Worm (Caenorhabditis elegans) whole organism, L4 larva: ENCODE results near the gene C25H3.1.

Source experiments
- F10B5.3 ChIP-seq: sonication (generic microtip); optimal IDR thresholded peaks from 2 replicates; lab custom pipeline; 2016; ENCODE audit warnings: mild to moderate bottlenecking, missing genetic modification characterization, missing compliant biosample characterization
- F26F4.8 ChIP-seq: fragments of 200-800 bp; sonication (Bioruptor generic); conservative IDR thresholded peaks from 2 replicates; pipeline ENCODE4 v1.3.6; 2022; ENCODE audit warnings: missing genetic modification characterization, missing compliant biosample characterization
- R02D3.7 ChIP-seq: fragments of 150-350 bp; sonication (generic microtip); optimal IDR thresholded peaks from 3 replicates; lab custom pipeline; 2014; ENCODE audit warnings: missing biosample characterization, missing genetic modification characterization
- T26A8.4 ChIP-seq: fragments of 200-800 bp; sonication (Bioruptor generic); IDR thresholded peaks from 2 replicates; pipeline ENCODE4 v1.3.6; 2022; ENCODE audit warnings: missing genetic modification characterization, missing compliant biosample characterization
- Y105C5A.15 ChIP-seq: fragments of 200-800 bp; sonication (Bioruptor generic); IDR thresholded peaks from 2 replicates; pipeline ENCODE4 v1.3.6; 2022; ENCODE audit warnings: missing genetic modification characterization, missing compliant biosample characterization
- ZK337.2 ChIP-seq: fragments of 200-800 bp; sonication (Bioruptor generic); IDR thresholded peaks from 2 replicates; pipeline ENCODE4 v1.3.6; 2022; ENCODE audit warnings: missing genetic modification reagents, missing genetic modification characterization, missing compliant biosample characterization
- ZK546.5 ChIP-seq, 2 experiments: sonication (generic microtip); optimal IDR thresholded peaks; 2 replicates each; lab custom pipeline; 2017; ENCODE audit warnings: missing biosample characterization in 2 of 2, missing genetic modification characterization in 2 of 2
- aly-2 ChIP-seq: sonication (generic microtip); optimal IDR thresholded peaks from 2 replicates; lab custom pipeline; 2018; ENCODE audit warnings: missing biosample characterization, missing genetic modification characterization
- attf-4 ChIP-seq: sonication (generic microtip); optimal IDR thresholded peaks from 3 replicates; lab custom pipeline; 2017; ENCODE audit warnings: missing biosample characterization, missing genetic modification characterization
- ceh-20 ChIP-seq: fragments of 200-800 bp; sonication (Bioruptor generic); IDR thresholded peaks from 2 replicates; pipeline ENCODE4 v1.3.6; 2022; ENCODE audit warnings: missing genetic modification reagents, missing genetic modification characterization, missing compliant biosample characterization
- ceh-44 ChIP-seq: fragments of 200-800 bp; sonication (Bioruptor generic); IDR thresholded peaks from 2 replicates; pipeline ENCODE4 v1.3.6; 2022; ENCODE audit warnings: missing genetic modification reagents, missing genetic modification characterization, missing compliant biosample characterization
- ceh-62 ChIP-seq: sonication (generic microtip); optimal IDR thresholded peaks from 2 replicates; lab custom pipeline; 2017; ENCODE audit warnings: missing biosample characterization, missing genetic modification characterization
- ceh-82 ChIP-seq: sonication (generic microtip); optimal IDR thresholded peaks from 2 replicates; lab custom pipeline; 2017; ENCODE audit warnings: missing biosample characterization, missing genetic modification characterization
- ces-1 ChIP-seq: fragments of 150-350 bp; sonication (generic microtip); optimal IDR thresholded peaks from 4 replicates; lab custom pipeline; 2014; ENCODE audit warnings: missing biosample characterization, missing genetic modification reagents, missing genetic modification characterization
- daf-16 ChIP-seq, 3 experiments: sonication (generic microtip); optimal IDR thresholded peaks; 2 replicates each; lab custom pipeline; 2016 to 2017; ENCODE audit warnings: missing genetic modification characterization in 3 of 3, missing genetic modification reagents in 3 of 3, mild to moderate bottlenecking in 2 of 3, missing compliant biosample characterization in 2 of 3, missing biosample characterization in 1 of 3, moderate library complexity in 1 of 3
- daf-19 ChIP-seq: fragments of 200-800 bp; sonication (Bioruptor generic); conservative IDR thresholded peaks from 2 replicates; pipeline ENCODE4 v1.3.6; 2022; ENCODE audit warnings: missing genetic modification characterization, missing compliant biosample characterization
- dmd-8 ChIP-seq: fragments of 200-800 bp; sonication (Bioruptor generic); IDR thresholded peaks from 2 replicates; pipeline ENCODE4 v1.3.6; 2022; ENCODE audit warnings: missing genetic modification characterization, missing compliant biosample characterization
- dmd-9 ChIP-seq: fragments of 200-800 bp; sonication (Bioruptor generic); IDR thresholded peaks from 2 replicates; pipeline ENCODE4 v1.3.6; 2022; ENCODE audit warnings: missing genetic modification reagents, missing genetic modification characterization, missing compliant biosample characterization
- duxl-1 ChIP-seq: sonication (generic microtip); optimal IDR thresholded peaks from 2 replicates; lab custom pipeline; 2016; ENCODE audit warnings: mild to moderate bottlenecking, missing genetic modification characterization, moderate library complexity, missing compliant biosample characterization; ENCODE audit not compliant: poor library complexity
- egl-43 ChIP-seq: fragments of 200-800 bp; sonication (Bioruptor generic); IDR thresholded peaks from 2 replicates; pipeline ENCODE4 v1.3.6; 2022; ENCODE audit warnings: missing genetic modification reagents, missing genetic modification characterization, missing compliant biosample characterization
- fos-1 ChIP-seq: fragments of 150-350 bp; optimal IDR thresholded peaks from 2 replicates; lab custom pipeline; 2014; ENCODE audit warnings: missing biosample characterization, missing genetic modification characterization
- gei-8 ChIP-seq: fragments of 200-800 bp; sonication (Bioruptor generic); optimal IDR thresholded peaks from 2 replicates; lab custom pipeline; 2018; ENCODE audit warnings: mild to moderate bottlenecking, missing genetic modification characterization, missing compliant biosample characterization
- hlh-30 ChIP-seq: sonication (generic microtip); optimal IDR thresholded peaks from 2 replicates; lab custom pipeline; 2017; ENCODE audit warnings: antibody characterized with exemption, mild to moderate bottlenecking, missing genetic modification characterization, missing compliant biosample characterization; ENCODE audit not compliant: insufficient read depth
- hmg-1.1 ChIP-seq: fragments of 200-800 bp; sonication (Bioruptor generic); IDR thresholded peaks from 2 replicates; pipeline ENCODE4 v1.3.6; 2022; ENCODE audit warnings: missing genetic modification reagents, missing genetic modification characterization, missing compliant biosample characterization
- jun-1 ChIP-seq: fragments of 150-350 bp; optimal IDR thresholded peaks from 2 replicates; lab custom pipeline; 2014; ENCODE audit warnings: missing biosample characterization, missing genetic modification reagents, missing genetic modification characterization
- lim-7 ChIP-seq: fragments of 200-800 bp; sonication (Bioruptor generic); IDR thresholded peaks from 2 replicates; pipeline ENCODE4 v1.3.6; 2022; ENCODE audit warnings: missing genetic modification characterization, missing compliant biosample characterization
- lin-1 ChIP-seq: fragments of 200-800 bp; sonication (Bioruptor generic); IDR thresholded peaks from 2 replicates; pipeline ENCODE4 v1.3.6; 2022; ENCODE audit warnings: missing genetic modification reagents, missing genetic modification characterization, missing compliant biosample characterization
- lin-13 ChIP-seq: fragments of 150-350 bp; optimal IDR thresholded peaks from 2 replicates; lab custom pipeline; 2014; ENCODE audit warnings: missing biosample characterization, missing genetic modification reagents, missing genetic modification characterization
- lin-15B ChIP-seq: fragments of 150-350 bp; sonication (generic microtip); optimal IDR thresholded peaks from 3 replicates; lab custom pipeline; 2014; ENCODE audit warnings: missing biosample characterization, missing genetic modification characterization
- lir-3 ChIP-seq: sonication (generic microtip); optimal IDR thresholded peaks from 2 replicates; lab custom pipeline; 2016; ENCODE audit warnings: mild to moderate bottlenecking, missing genetic modification characterization, missing compliant biosample characterization
- madf-9 ChIP-seq: fragments of 200-800 bp; sonication (Bioruptor generic); conservative IDR thresholded peaks from 2 replicates; pipeline ENCODE4 v1.3.6; 2022; ENCODE audit warnings: missing genetic modification reagents, missing genetic modification characterization, missing compliant biosample characterization
- mep-1 ChIP-seq: fragments of 150-350 bp; sonication (generic microtip); optimal IDR thresholded peaks from 3 replicates; lab custom pipeline; 2014; ENCODE audit warnings: missing biosample characterization, missing genetic modification characterization
- mes-2 ChIP-seq: sonication (generic microtip); optimal IDR thresholded peaks from 2 replicates; lab custom pipeline; 2016; ENCODE audit warnings: missing genotype, mild to moderate bottlenecking, missing genetic modification characterization, missing compliant biosample characterization; ENCODE audit not compliant: poor library complexity, severe bottlenecking
- mxl-2 ChIP-seq: fragments of 200-800 bp; sonication (Bioruptor generic); conservative IDR thresholded peaks from 2 replicates; pipeline ENCODE4 v1.3.6; 2022; ENCODE audit warnings: missing genetic modification reagents, missing genetic modification characterization, missing compliant biosample characterization
- mxl-3 ChIP-seq: fragments of 200-800 bp; sonication (Bioruptor generic); optimal IDR thresholded peaks from 2 replicates; lab custom pipeline; 2018; ENCODE audit warnings: mild to moderate bottlenecking, missing genetic modification characterization, missing compliant biosample characterization
- nhr-237 ChIP-seq: sonication (generic microtip); optimal IDR thresholded peaks from 2 replicates; lab custom pipeline; 2017; ENCODE audit warnings: missing biosample characterization, missing genetic modification characterization
- nhr-28 ChIP-seq: fragments of 150-350 bp; optimal IDR thresholded peaks from 2 replicates; lab custom pipeline; 2014; ENCODE audit warnings: missing biosample characterization, missing genetic modification characterization
- nhr-41 ChIP-seq: fragments of 200-800 bp; sonication (Bioruptor generic); IDR thresholded peaks from 2 replicates; pipeline ENCODE4 v1.3.6; 2022; ENCODE audit warnings: missing genetic modification reagents, missing genetic modification characterization, missing compliant biosample characterization
- nhr-42 ChIP-seq: fragments of 200-800 bp; sonication (Bioruptor generic); IDR thresholded peaks from 2 replicates; pipeline ENCODE4 v1.3.6; 2022; ENCODE audit warnings: missing genetic modification characterization, missing compliant biosample characterization
- nhr-48 ChIP-seq: sonication (generic microtip); optimal IDR thresholded peaks from 2 replicates; lab custom pipeline; 2016; ENCODE audit warnings: mild to moderate bottlenecking, missing genetic modification characterization, missing compliant biosample characterization
- nhr-6 ChIP-seq: fragments of 150-350 bp; optimal IDR thresholded peaks from 2 replicates; lab custom pipeline; 2014; ENCODE audit warnings: missing biosample characterization, missing genetic modification characterization
- pha-4 ChIP-seq, 2 experiments: fragments of 150-350 bp in 1 of 2; fragments of 200-800 bp in 1 of 2; sonication (Bioruptor generic) in 1 of 2; IDR thresholded peaks in 1 of 2; optimal IDR thresholded peaks in 1 of 2; 2 replicates each; pipeline versions ENCODE4 v1.3.6 to Lab custom; 2014 to 2022; ENCODE audit warnings: missing genetic modification characterization in 2 of 2, missing genetic modification reagents in 2 of 2, missing biosample characterization in 1 of 2, missing compliant biosample characterization in 1 of 2
- pqm-1 ChIP-seq: sonication (generic microtip); optimal IDR thresholded peaks from 2 replicates; lab custom pipeline; 2017; ENCODE audit warnings: missing biosample characterization, missing genetic modification characterization
- sdz-12 ChIP-seq: fragments of 200-800 bp; sonication (Bioruptor generic); optimal IDR thresholded peaks from 2 replicates; lab custom pipeline; 2018; ENCODE audit warnings: mild to moderate bottlenecking, missing genetic modification characterization, missing compliant biosample characterization
- set-16 ChIP-seq: fragments of 200-800 bp; sonication (Bioruptor generic); IDR thresholded peaks from 2 replicates; pipeline ENCODE4 v1.3.6; 2022; ENCODE audit warnings: missing genetic modification reagents, missing genetic modification characterization, missing compliant biosample characterization
- skn-1 ChIP-seq: fragments of 150-350 bp; optimal IDR thresholded peaks from 2 replicates; lab custom pipeline; 2014; ENCODE audit warnings: missing biosample characterization, missing genetic modification characterization
- snpc-1.2 ChIP-seq: fragments of 200-800 bp; sonication (Bioruptor generic); IDR thresholded peaks from 2 replicates; pipeline ENCODE4 v1.3.6; 2022; ENCODE audit warnings: missing genetic modification reagents, missing genetic modification characterization, missing compliant biosample characterization
- spr-1 ChIP-seq: sonication (generic microtip); optimal IDR thresholded peaks from 2 replicates; lab custom pipeline; 2016; ENCODE audit warnings: mild to moderate bottlenecking, missing genetic modification characterization, missing compliant biosample characterization
- zfp-3 ChIP-seq: fragments of 200-800 bp; sonication (Bioruptor generic); conservative IDR thresholded peaks from 2 replicates; pipeline ENCODE4 v1.3.6; 2022; ENCODE audit warnings: missing genetic modification reagents, missing genetic modification characterization, missing compliant biosample characterization
- ztf-7 ChIP-seq: fragments of 150-350 bp; optimal IDR thresholded peaks from 2 replicates; lab custom pipeline; 2014; ENCODE audit warnings: missing biosample characterization, missing genetic modification characterization

The C25H3.1 gene

DNA sequence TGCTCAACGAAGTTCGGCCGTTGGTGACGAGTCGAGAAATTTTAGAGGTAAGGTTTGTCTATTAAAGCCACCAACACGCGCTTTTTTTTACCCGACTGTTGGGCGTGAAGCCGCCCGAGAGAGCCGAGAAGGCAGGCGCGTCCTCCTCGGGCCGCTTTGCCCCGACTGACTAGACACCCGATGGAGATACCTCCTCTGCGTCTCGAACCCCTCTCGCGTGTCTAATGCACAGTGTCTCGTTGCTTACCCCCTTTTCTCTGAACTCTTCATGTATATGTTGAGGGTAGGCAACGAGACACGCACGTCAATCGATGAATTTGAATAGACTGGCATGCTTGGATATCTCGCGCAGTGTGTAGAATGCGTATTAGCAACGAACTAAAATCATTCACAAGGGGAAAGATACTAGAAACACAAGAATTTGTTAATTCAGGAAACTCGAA lies 37.1 kb upstream of the C25H3.1 start (continued):
- peak; percentile 33 for TF ChIP-seq jun-1 (tag; lab: Kevin White, UChicago)
- peak; percentile 95 for TF ChIP-seq lim-7 (GFP tag; lab: Robert Waterston, UW)
- TF ChIP-seq mep-1 (tag; lab: Kevin White, UChicago): peak; percentile 90
- TF ChIP-seq nhr-6: peak; percentile 40
- TF ChIP-seq fos-1 (tag; lab: Kevin White, UChicago): no peak
- peak; percentile 9 for TF ChIP-seq ztf-7 (tag; lab: Kevin White, UChicago)
- peak; percentile 100 for TF ChIP-seq sdz-12 (GFP tag; lab: Kevin White, UChicago)
- TF ChIP-seq daf-19 (GFP tag; lab: Robert Waterston, UW): 0 out of 2 replicates have a peak, but pooled peaks have one; percentile 51
- no peak for TF ChIP-seq ZK546.5 (tag; optimal IDR thresholded peaks at IDR 0.05; lab: Kevin White, UChicago)
- TF ChIP-seq skn-1: peak; percentile 62
- TF ChIP-seq T26A8.4: peak; percentile 97
- peak; percentile 98 for TF ChIP-seq dmd-8
- no peak for TF ChIP-seq R02D3.7
- peak; percentile 55 for TF ChIP-seq nhr-28 (tag; lab: Kevin White, UChicago)
- peak; percentile 17 for TF ChIP-seq F10B5.3 (tag; lab: Kevin White, UChicago)
- no peak for TF ChIP-seq ces-1 (GFP tag; lab: Kevin White, UChicago)
- peak; percentile 11 for TF ChIP-seq pqm-1
- TF ChIP-seq madf-9 (GFP tag; lab: Robert Waterston, UW): peak; percentile 90
- peak; percentile 99 for TF ChIP-seq egl-43 (GFP tag; lab: Robert Waterston, UW)
- TF ChIP-seq lin-13 (GFP tag; lab: Kevin White, UChicago): peak; percentile 76
- TF ChIP-seq daf-16 (GFP tag; optimal IDR thresholded peaks at IDR 0.05; lab: Kevin White, UChicago): peak; percentile 43 to 46
- peak; percentile 72 for TF ChIP-seq daf-16 (tag; optimal IDR thresholded peaks at IDR 0.05; lab: Kevin White, UChicago)
- peak; percentile 99 for TF ChIP-seq set-16 (GFP tag; lab: Robert Waterston, UW)
- peak; percentile 97 for TF ChIP-seq hmg-1.1 (GFP tag; lab: Robert Waterston, UW)
- peak; percentile 91 for TF ChIP-seq spr-1
- peak; percentile 98 for TF ChIP-seq zfp-3
- peak; percentile 89 for TF ChIP-seq hlh-30 (tag; lab: Kevin White, UChicago)
- TF ChIP-seq pha-4 (GFP tag; IDR thresholded peaks at IDR 0.05; lab: Robert Waterston, UW): peak; percentile 98
- no peak for TF ChIP-seq pha-4 (tag; optimal IDR thresholded peaks at IDR 0.05; lab: Kevin White, UChicago)
- no peak for TF ChIP-seq lin-15B (tag; lab: Kevin White, UChicago)
- peak; percentile 80 for TF ChIP-seq dmd-9 (GFP tag; lab: Robert Waterston, UW)
- peak; percentile 95 for TF ChIP-seq nhr-41 (GFP tag; lab: Robert Waterston, UW)
- peak; percentile 72 for TF ChIP-seq lir-3 (tag; lab: Kevin White, UChicago)
- TF ChIP-seq snpc-1.2: peak; percentile 94
- peak; percentile 57; the same call in 1 of the 2 replicates for TF ChIP-seq F26F4.8
- peak; percentile 99 for TF ChIP-seq Y105C5A.15 (GFP tag; lab: Robert Waterston, UW)
- peak; percentile 86 for TF ChIP-seq mes-2 (tag; lab: Kevin White, UChicago)
- TF ChIP-seq ceh-20 (GFP tag; lab: Robert Waterston, UW): peak; percentile 96
- TF ChIP-seq duxl-1 (tag; lab: Kevin White, UChicago): peak; percentile 69
- peak; percentile 42 for TF ChIP-seq nhr-237
- TF ChIP-seq attf-4 (tag; lab: Kevin White, UChicago): no peak
- TF ChIP-seq gei-8 (GFP tag; lab: Kevin White, UChicago): peak; percentile 97
- TF ChIP-seq mxl-3 (GFP tag; lab: Kevin White, UChicago): peak; percentile 88
- no peak for TF ChIP-seq ceh-62 (tag; lab: Kevin White, UChicago)
- peak; percentile 34; the same call in 1 of the 2 replicates for TF ChIP-seq ceh-44 (GFP tag; lab: Robert Waterston, UW)
- peak; percentile 88 for TF ChIP-seq ZK337.2
- no peak for TF ChIP-seq ceh-82
- TF ChIP-seq nhr-42: peak; percentile 94
- peak; percentile 51; the same call in 1 of the 2 replicates for TF ChIP-seq mxl-2 (GFP tag; lab: Robert Waterston, UW)
- no peak for TF ChIP-seq aly-2 (tag; lab: Kevin White, UChicago)
- peak; percentile 98 for TF ChIP-seq lin-1 (GFP tag; lab: Robert Waterston, UW)
- peak; percentile 73 for TF ChIP-seq nhr-48 (tag; lab: Kevin White, UChicago)
